Fruit fly (Drosophila melanogaster) whole organism, adult: ENCODE data around the gene CG13003.

Source experiments
- CG14711 ChIP-seq: fragments of 200-800 bp; sonication (Bioruptor generic); optimal IDR thresholded peaks from 2 replicates; lab custom pipeline; 2018; ENCODE audit warnings: missing biosample characterization, mild to moderate bottlenecking, missing genetic modification characterization, moderate library complexity
- CG1620 ChIP-seq: fragments of 200-800 bp; sonication (Bioruptor generic); optimal IDR thresholded peaks from 2 replicates; lab custom pipeline; 2016; ENCODE audit warnings: missing biosample characterization, missing genetic modification characterization
- CG33017 ChIP-seq: fragments of 200-800 bp; sonication (Bioruptor generic); optimal IDR thresholded peaks from 2 replicates; lab custom pipeline; 2018; ENCODE audit warnings: missing biosample characterization, mild to moderate bottlenecking, missing genetic modification characterization, moderate library complexity
- CG5204 ChIP-seq: fragments of 200-800 bp; sonication (Bioruptor generic); optimal IDR thresholded peaks from 2 replicates; lab custom pipeline; 2016; ENCODE audit warnings: missing biosample characterization, missing genetic modification characterization
- Crg-1 ChIP-seq: fragments of 200-800 bp; sonication (Bioruptor generic); optimal IDR thresholded peaks from 2 replicates; lab custom pipeline; 2016; ENCODE audit warnings: missing biosample characterization, missing genetic modification characterization
- cic ChIP-seq: fragments of 200-800 bp; sonication (Bioruptor generic); optimal IDR thresholded peaks from 2 replicates; lab custom pipeline; 2017; ENCODE audit warnings: missing biosample characterization, mild to moderate bottlenecking, missing genetic modification characterization, moderate library complexity
- ovo ChIP-seq: fragments of 200-800 bp; sonication (Bioruptor generic); optimal IDR thresholded peaks from 2 replicates; lab custom pipeline; 2016; ENCODE audit warnings: missing biosample characterization, missing genetic modification characterization
- pad ChIP-seq: fragments of 200-800 bp; sonication (Bioruptor generic); optimal IDR thresholded peaks from 3 replicates; lab custom pipeline; 2017; ENCODE audit warnings: missing biosample characterization, missing genetic modification characterization, mild to moderate bottlenecking, moderate library complexity, missing genetic modification reagents
- tj ChIP-seq: fragments of 200-800 bp; sonication (Bioruptor generic); optimal IDR thresholded peaks from 3 replicates; lab custom pipeline; 2017; ENCODE audit warnings: missing biosample characterization, mild to moderate bottlenecking, missing genetic modification characterization, moderate library complexity
- toe ChIP-seq: fragments of 200-800 bp; sonication (Bioruptor generic); optimal IDR thresholded peaks from 2 replicates; lab custom pipeline; 2016; ENCODE audit warnings: missing biosample characterization, missing genetic modification characterization

dm6 chrX:16906065-16906464 lies 29.7 kb upstream of the CG13003 start:
- TF ChIP-seq CG1620 (GFP tag; lab: Kevin White, UChicago), result no peak
- TF ChIP-seq CG33017 (tag; lab: Kevin White, UChicago), result no peak
- TF ChIP-seq tj (GFP tag; lab: Kevin White, UChicago), result no peak
- TF ChIP-seq ovo (GFP tag; lab: Kevin White, UChicago), result no peak
- no peak for TF ChIP-seq CG14711 (tag; lab: Kevin White, UChicago)
- no peak for TF ChIP-seq cic
- no peak for TF ChIP-seq toe (GFP tag; lab: Kevin White, UChicago)
- TF ChIP-seq Crg-1, result no peak
- TF ChIP-seq CG5204 (GFP tag; lab: Kevin White, UChicago), result no peak
- no peak for TF ChIP-seq pad (GFP tag; lab: Kevin White, UChicago)
